Worm (Caenorhabditis elegans) whole organism, L4 larva: ENCODE measurements around the gene Y75B8A.25.

Source experiments
- F37D6.2 ChIP-seq: sonication (generic microtip); optimal IDR thresholded peaks from 2 replicates; lab custom pipeline; 2016; ENCODE audit warnings: mild to moderate bottlenecking, missing genetic modification characterization, missing compliant biosample characterization
- T26A8.4 ChIP-seq: fragments of 200-800 bp; sonication (Bioruptor generic); IDR thresholded peaks from 2 replicates; pipeline ENCODE4 v1.3.6; 2022; ENCODE audit warnings: missing genetic modification characterization, missing compliant biosample characterization
- Y48G9A.11 ChIP-seq: fragments of 200-800 bp; sonication (Bioruptor generic); IDR thresholded peaks from 2 replicates; pipeline ENCODE4 v1.3.6; 2022; ENCODE audit warnings: missing genetic modification reagents, missing genetic modification characterization, missing compliant biosample characterization
- Y75B8A.6 ChIP-seq: fragments of 200-800 bp; sonication (Bioruptor generic); IDR thresholded peaks from 2 replicates; pipeline ENCODE4 v1.3.6; 2022; ENCODE audit warnings: missing genetic modification reagents, missing genetic modification characterization, missing compliant biosample characterization
- ceh-28 ChIP-seq: fragments of 150-350 bp; optimal IDR thresholded peaks from 2 replicates; lab custom pipeline; 2014; ENCODE audit warnings: missing biosample characterization, missing genetic modification reagents, missing genetic modification characterization
- ceh-32 ChIP-seq: sonication (generic microtip); optimal IDR thresholded peaks from 2 replicates; lab custom pipeline; 2016; ENCODE audit warnings: mild to moderate bottlenecking, missing genetic modification characterization, missing compliant biosample characterization; ENCODE audit not compliant: poor library complexity
- ceh-82 ChIP-seq: sonication (generic microtip); optimal IDR thresholded peaks from 2 replicates; lab custom pipeline; 2017; ENCODE audit warnings: missing biosample characterization, missing genetic modification characterization
- ces-1 ChIP-seq: fragments of 150-350 bp; sonication (generic microtip); optimal IDR thresholded peaks from 4 replicates; lab custom pipeline; 2014; ENCODE audit warnings: missing biosample characterization, missing genetic modification reagents, missing genetic modification characterization
- daf-12 ChIP-seq: fragments of 150-350 bp; optimal IDR thresholded peaks from 2 replicates; lab custom pipeline; 2014; ENCODE audit warnings: missing biosample characterization, missing genetic modification reagents, missing genetic modification characterization
- daf-19 ChIP-seq: fragments of 200-800 bp; sonication (Bioruptor generic); conservative IDR thresholded peaks from 2 replicates; pipeline ENCODE4 v1.3.6; 2022; ENCODE audit warnings: missing genetic modification characterization, missing compliant biosample characterization
- dmd-6 ChIP-seq: fragments of 200-800 bp; sonication (Bioruptor generic); IDR thresholded peaks from 2 replicates; pipeline ENCODE4 v1.3.6; 2022; ENCODE audit warnings: missing genetic modification reagents, missing genetic modification characterization, missing compliant biosample characterization
- dmd-8 ChIP-seq: fragments of 200-800 bp; sonication (Bioruptor generic); IDR thresholded peaks from 2 replicates; pipeline ENCODE4 v1.3.6; 2022; ENCODE audit warnings: missing genetic modification characterization, missing compliant biosample characterization
- dmd-9 ChIP-seq: fragments of 200-800 bp; sonication (Bioruptor generic); IDR thresholded peaks from 2 replicates; pipeline ENCODE4 v1.3.6; 2022; ENCODE audit warnings: missing genetic modification reagents, missing genetic modification characterization, missing compliant biosample characterization
- dpl-1 ChIP-seq: fragments of 150-350 bp; optimal IDR thresholded peaks from 2 replicates; lab custom pipeline; 2014; ENCODE audit warnings: missing biosample characterization, missing genetic modification reagents, missing genetic modification characterization
- egl-27 ChIP-seq: sonication (generic microtip); optimal IDR thresholded peaks from 3 replicates; lab custom pipeline; 2017; ENCODE audit warnings: missing biosample characterization, missing genetic modification reagents, missing genetic modification characterization
- fkh-10 ChIP-seq: fragments of 150-350 bp; optimal IDR thresholded peaks from 2 replicates; lab custom pipeline; 2014; ENCODE audit warnings: missing biosample characterization, missing genetic modification reagents, missing genetic modification characterization
- fos-1 ChIP-seq: fragments of 150-350 bp; optimal IDR thresholded peaks from 2 replicates; lab custom pipeline; 2014; ENCODE audit warnings: missing biosample characterization, missing genetic modification characterization
- hif-1 ChIP-seq, 2 experiments: sonication (generic microtip); optimal IDR thresholded peaks; 2 replicates each; lab custom pipeline; 2016 to 2017; ENCODE audit warnings: missing compliant biosample characterization in 2 of 2, missing genetic modification characterization in 2 of 2, missing genetic modification reagents in 2 of 2, missing genotype in 2 of 2, mild to moderate bottlenecking in 1 of 2
- hlh-11 ChIP-seq: fragments of 200-800 bp; sonication (Bioruptor generic); optimal IDR thresholded peaks from 2 replicates; lab custom pipeline; 2018; ENCODE audit warnings: mild to moderate bottlenecking, missing genetic modification characterization, missing compliant biosample characterization
- hmg-1.1 ChIP-seq: fragments of 200-800 bp; sonication (Bioruptor generic); IDR thresholded peaks from 2 replicates; pipeline ENCODE4 v1.3.6; 2022; ENCODE audit warnings: missing genetic modification reagents, missing genetic modification characterization, missing compliant biosample characterization
- jun-1 ChIP-seq: fragments of 150-350 bp; optimal IDR thresholded peaks from 2 replicates; lab custom pipeline; 2014; ENCODE audit warnings: missing biosample characterization, missing genetic modification reagents, missing genetic modification characterization
- lin-15B ChIP-seq: fragments of 150-350 bp; sonication (generic microtip); optimal IDR thresholded peaks from 3 replicates; lab custom pipeline; 2014; ENCODE audit warnings: missing biosample characterization, missing genetic modification characterization
- lin-39 ChIP-seq: fragments of 150-350 bp; optimal IDR thresholded peaks from 2 replicates; lab custom pipeline; 2014; ENCODE audit warnings: missing biosample characterization, missing genetic modification reagents, missing genetic modification characterization
- lsy-2 ChIP-seq, 2 experiments: fragments of 150-350 bp in 1 of 2; sonication (generic microtip) in 1 of 2; optimal IDR thresholded peaks; 2 replicates each; lab custom pipeline; 2014 to 2017; ENCODE audit warnings: missing biosample characterization in 2 of 2, missing genetic modification characterization in 2 of 2
- madf-5 ChIP-seq, 2 experiments: fragments of 200-800 bp; sonication (Bioruptor generic); IDR thresholded peaks; 2 replicates each; pipeline ENCODE4 v1.3.6; 2022; ENCODE audit warnings: missing compliant biosample characterization in 2 of 2, missing genetic modification characterization in 2 of 2
- madf-9 ChIP-seq: fragments of 200-800 bp; sonication (Bioruptor generic); conservative IDR thresholded peaks from 2 replicates; pipeline ENCODE4 v1.3.6; 2022; ENCODE audit warnings: missing genetic modification reagents, missing genetic modification characterization, missing compliant biosample characterization
- mdt-29 ChIP-seq: fragments of 200-800 bp; sonication (Bioruptor generic); IDR thresholded peaks from 2 replicates; pipeline ENCODE4 v1.3.6; 2022; ENCODE audit warnings: missing genetic modification reagents, missing genetic modification characterization, missing compliant biosample characterization
- mxl-2 ChIP-seq: fragments of 200-800 bp; sonication (Bioruptor generic); conservative IDR thresholded peaks from 2 replicates; pipeline ENCODE4 v1.3.6; 2022; ENCODE audit warnings: missing genetic modification reagents, missing genetic modification characterization, missing compliant biosample characterization
- nhr-10 ChIP-seq: fragments of 150-350 bp; optimal IDR thresholded peaks from 2 replicates; lab custom pipeline; 2014; ENCODE audit warnings: missing biosample characterization, missing genetic modification characterization
- nhr-102 ChIP-seq: sonication (generic microtip); optimal IDR thresholded peaks from 2 replicates; lab custom pipeline; 2016; ENCODE audit warnings: mild to moderate bottlenecking, missing genetic modification characterization, moderate library complexity, missing compliant biosample characterization
- nhr-11 ChIP-seq: fragments of 150-350 bp; optimal IDR thresholded peaks from 2 replicates; lab custom pipeline; 2014; ENCODE audit warnings: missing biosample characterization, missing genetic modification characterization
- nhr-41 ChIP-seq: fragments of 200-800 bp; sonication (Bioruptor generic); IDR thresholded peaks from 2 replicates; pipeline ENCODE4 v1.3.6; 2022; ENCODE audit warnings: missing genetic modification reagents, missing genetic modification characterization, missing compliant biosample characterization
- nhr-42 ChIP-seq: fragments of 200-800 bp; sonication (Bioruptor generic); IDR thresholded peaks from 2 replicates; pipeline ENCODE4 v1.3.6; 2022; ENCODE audit warnings: missing genetic modification characterization, missing compliant biosample characterization
- nhr-48 ChIP-seq: sonication (generic microtip); optimal IDR thresholded peaks from 2 replicates; lab custom pipeline; 2016; ENCODE audit warnings: mild to moderate bottlenecking, missing genetic modification characterization, missing compliant biosample characterization
- nhr-6 ChIP-seq: fragments of 150-350 bp; optimal IDR thresholded peaks from 2 replicates; lab custom pipeline; 2014; ENCODE audit warnings: missing biosample characterization, missing genetic modification characterization
- nhr-77 ChIP-seq: fragments of 150-350 bp; optimal IDR thresholded peaks from 2 replicates; lab custom pipeline; 2014; ENCODE audit warnings: missing biosample characterization, missing genetic modification characterization
- php-3 ChIP-seq: fragments of 200-800 bp; sonication (Bioruptor generic); IDR thresholded peaks from 2 replicates; pipeline ENCODE4 v1.3.6; 2022; ENCODE audit warnings: missing genetic modification reagents, missing genetic modification characterization, missing compliant biosample characterization
- pqm-1 ChIP-seq: sonication (generic microtip); optimal IDR thresholded peaks from 2 replicates; lab custom pipeline; 2017; ENCODE audit warnings: missing biosample characterization, missing genetic modification characterization
- saeg-2 ChIP-seq: fragments of 200-800 bp; sonication (Bioruptor generic); IDR thresholded peaks from 2 replicates; pipeline ENCODE4 v1.3.6; 2022; ENCODE audit warnings: missing genetic modification reagents, missing genetic modification characterization, missing compliant biosample characterization
- sdz-12 ChIP-seq: fragments of 200-800 bp; sonication (Bioruptor generic); optimal IDR thresholded peaks from 2 replicates; lab custom pipeline; 2018; ENCODE audit warnings: mild to moderate bottlenecking, missing genetic modification characterization, missing compliant biosample characterization
- set-16 ChIP-seq: fragments of 200-800 bp; sonication (Bioruptor generic); IDR thresholded peaks from 2 replicates; pipeline ENCODE4 v1.3.6; 2022; ENCODE audit warnings: missing genetic modification reagents, missing genetic modification characterization, missing compliant biosample characterization
- skn-1 ChIP-seq: fragments of 150-350 bp; optimal IDR thresholded peaks from 2 replicates; lab custom pipeline; 2014; ENCODE audit warnings: missing biosample characterization, missing genetic modification characterization
- snpc-4 ChIP-seq: fragments of 150-350 bp; optimal IDR thresholded peaks from 2 replicates; lab custom pipeline; 2014; ENCODE audit warnings: missing biosample characterization, missing genetic modification characterization
- spr-1 ChIP-seq: sonication (generic microtip); optimal IDR thresholded peaks from 2 replicates; lab custom pipeline; 2016; ENCODE audit warnings: mild to moderate bottlenecking, missing genetic modification characterization, missing compliant biosample characterization
- spr-3 ChIP-seq: fragments of 200-800 bp; sonication (Bioruptor generic); optimal IDR thresholded peaks from 2 replicates; lab custom pipeline; 2018; ENCODE audit warnings: mild to moderate bottlenecking, missing genetic modification characterization, missing compliant biosample characterization
- tag-97 ChIP-seq: fragments of 200-800 bp; sonication (Bioruptor generic); IDR thresholded peaks from 2 replicates; pipeline ENCODE4 v1.3.6; 2022; ENCODE audit warnings: missing genetic modification characterization, missing compliant biosample characterization
- unc-130 ChIP-seq: sonication (generic microtip); optimal IDR thresholded peaks from 2 replicates; lab custom pipeline; 2016; ENCODE audit warnings: missing genetic modification reagents, missing genetic modification characterization, missing compliant biosample characterization
- unc-39 ChIP-seq: sonication (generic microtip); optimal IDR thresholded peaks from 2 replicates; lab custom pipeline; 2017; ENCODE audit warnings: missing biosample characterization, missing genetic modification characterization
- unc-62 ChIP-seq, 3 experiments: fragments of 150-350 bp in 1 of 3; sonication (generic microtip); optimal IDR thresholded peaks in 2 of 3; peaks in 1 of 3; 1 replicate in 1 of 3; 2 replicates in 2 of 3; lab custom pipeline; 2014 to 2017; ENCODE audit warnings: missing biosample characterization in 3 of 3, missing genetic modification characterization in 3 of 3, missing genetic modification reagents in 3 of 3, missing genotype in 1 of 3
- zag-1 ChIP-seq: fragments of 150-350 bp; optimal IDR thresholded peaks from 2 replicates; lab custom pipeline; 2014; ENCODE audit warnings: missing biosample characterization, missing genetic modification characterization
- zip-2 ChIP-seq: fragments of 150-350 bp; optimal IDR thresholded peaks from 2 replicates; lab custom pipeline; 2014; ENCODE audit warnings: missing biosample characterization, missing genetic modification characterization
- ztf-7 ChIP-seq: fragments of 150-350 bp; optimal IDR thresholded peaks from 2 replicates; lab custom pipeline; 2014; ENCODE audit warnings: missing biosample characterization, missing genetic modification characterization

The Y75B8A.25 gene

DNA sequence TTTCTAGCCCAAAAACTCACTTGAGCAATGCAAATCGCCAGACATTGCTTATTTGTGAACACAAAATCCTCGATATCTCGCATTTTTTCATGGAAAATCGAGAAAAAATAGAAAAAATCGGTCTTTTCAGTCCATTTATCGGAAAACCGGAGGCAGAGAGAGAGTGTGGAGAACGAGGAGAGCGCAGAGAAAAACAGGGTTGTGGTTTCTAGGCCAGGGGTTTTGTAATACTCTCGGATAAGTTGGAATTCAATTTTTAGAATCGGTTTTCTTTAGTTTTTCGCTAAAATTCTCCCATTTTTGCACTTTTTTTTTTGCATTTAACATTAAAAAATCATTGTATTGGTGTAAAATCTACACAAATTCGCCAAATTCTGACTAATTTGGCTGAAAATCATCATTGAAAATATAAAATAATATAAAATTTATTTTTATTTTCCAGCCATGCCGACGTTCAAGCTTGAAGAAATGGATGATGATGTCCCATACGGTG, at the start of gene Y75B8A.25, which contains the start of gene Y75B8A.24 (continued):
- TF ChIP-seq madf-5 (GFP tag; IDR thresholded peaks at IDR 0.05; lab: Robert Waterston, UW) (peak in 1 of 2 experiments; percentile 20; a peak in 1 of 4 replicates), dmd-6 (GFP tag; lab: Robert Waterston, UW) (peak; percentile 68), tag-97 (no peak), dpl-1 (GFP tag; lab: Kevin White, UChicago) (peak; percentile 76), zip-2 (tag; lab: Kevin White, UChicago) (no peak), nhr-48 (no peak), nhr-77 (tag; lab: Kevin White, UChicago) (no peak), fos-1 (tag; lab: Kevin White, UChicago) (no peak), Y48G9A.11 (GFP tag; lab: Robert Waterston, UW) (peak; percentile 81), hif-1 (tag; optimal IDR thresholded peaks at IDR 0.05; lab: Kevin White, UChicago) (peak in 1 of 2 experiments; percentile 79), set-16 (no peak), nhr-11 (tag; lab: Kevin White, UChicago) (no peak), mdt-29 (no peak), Y75B8A.6 (GFP tag; lab: Robert Waterston, UW) (no peak), saeg-2 (GFP tag; lab: Robert Waterston, UW) (no peak), F37D6.2 (tag; lab: Kevin White, UChicago) (no peak), ztf-7 (tag; lab: Kevin White, UChicago) (no peak), lin-15B (tag; lab: Kevin White, UChicago) (no peak), snpc-4 (tag; lab: Kevin White, UChicago) (no peak), nhr-6 (tag; lab: Kevin White, UChicago) (no peak), egl-27 (tag; lab: Kevin White, UChicago) (no peak), hmg-1.1 (GFP tag; lab: Robert Waterston, UW) (peak; percentile 21; the same call in 1 of the 2 replicates), lin-39 (no peak), spr-1 (no peak), pqm-1 (tag; lab: Kevin White, UChicago) (no peak), php-3 (GFP tag; lab: Robert Waterston, UW) (no peak), ceh-82 (tag; lab: Kevin White, UChicago) (no peak), lsy-2 (tag; optimal IDR thresholded peaks at IDR 0.05; lab: Kevin White, UChicago) (peak in 1 of 2 experiments; percentile 82), spr-3 (GFP tag; lab: Kevin White, UChicago) (no peak), zag-1 (tag; lab: Kevin White, UChicago) (no peak), skn-1 (tag; lab: Kevin White, UChicago) (no peak), unc-62 (GFP tag; optimal IDR thresholded peaks at IDR 0.05 in 1 of 2; lab: Kevin White, UChicago) (peak in 1 of 2 experiments; percentile 38), unc-62 (tag; optimal IDR thresholded peaks at IDR 0.05; lab: Kevin White, UChicago) (no peak), unc-130 (GFP tag; lab: Kevin White, UChicago) (peak; percentile 66), ces-1 (GFP tag; lab: Kevin White, UChicago) (no peak), T26A8.4 (0 out of 2 replicates have a peak, but pooled peaks have one; percentile 28), daf-12 (tag; lab: Kevin White, UChicago) (no peak), unc-39 (tag; lab: Kevin White, UChicago) (no peak), dmd-8 (GFP tag; lab: Robert Waterston, UW) (no peak), dmd-9 (peak; percentile 71; the same call in 1 of the 2 replicates), ceh-28 (no peak), ceh-32 (tag; lab: Kevin White, UChicago) (no peak), sdz-12 (GFP tag; lab: Kevin White, UChicago) (no peak), fkh-10 (GFP tag; lab: Kevin White, UChicago) (no peak), nhr-10 (no peak), nhr-102 (tag; lab: Kevin White, UChicago) (peak; percentile 38), mxl-2 (GFP tag; lab: Robert Waterston, UW) (no peak), madf-9 (no peak), hlh-11 (peak; percentile 41), jun-1 (tag; lab: Kevin White, UChicago) (no peak), nhr-42 (no peak), daf-19 (GFP tag; lab: Robert Waterston, UW) (no peak), nhr-41 (no peak)
